Worm (Caenorhabditis elegans): ENCODE measurements around the gene F19H6.4.

ce11 chrX:12365388-12365787 lies at the start of gene F19H6.4:
- TF ChIP-seq ama-1 (optimal IDR thresholded peaks at IDR 0.05): no peak
- no peak for TF ChIP-seq lim-6 (tag; optimal IDR thresholded peaks at IDR 0.05)
- no peak for TF ChIP-seq ets-4 (tag; optimal IDR thresholded peaks at IDR 0.05)
- no peak for TF ChIP-seq tbx-2 (tag; optimal IDR thresholded peaks at IDR 0.05)
- no peak for TF ChIP-seq ceh-22 (tag; optimal IDR thresholded peaks at IDR 0.05)
- TF ChIP-seq lin-11 (tag; optimal IDR thresholded peaks at IDR 0.05): no peak
